Fruit fly (Drosophila melanogaster) whole organism, embryonic: ENCODE measurements around the gene CG31960.

Experiments
- CG10267 ChIP-seq: fragments of 200-800 bp; sonication (Bioruptor generic); optimal IDR thresholded peaks from 2 replicates; lab custom pipeline; 2018; ENCODE audit warnings: missing biosample characterization, mild to moderate bottlenecking, missing genetic modification characterization, moderate library complexity
- CG10979 ChIP-seq: fragments of 200-800 bp; sonication (Bioruptor generic); optimal IDR thresholded peaks from 2 replicates; lab custom pipeline; 2018; ENCODE audit warnings: missing biosample characterization, mild to moderate bottlenecking, missing genetic modification characterization, moderate library complexity
- CG11085 ChIP-seq: fragments of 200-800 bp; sonication (Bioruptor generic); IDR thresholded peaks from 2 replicates; pipeline ENCODE4 v1.3.6; 2022; ENCODE audit warnings: missing biosample characterization, missing genetic modification characterization
- CG1603 ChIP-seq: fragments of 200-800 bp; sonication (Bioruptor generic); optimal IDR thresholded peaks from 2 replicates; lab custom pipeline; 2019; ENCODE audit warnings: missing biosample characterization, mild to moderate bottlenecking, missing genetic modification characterization, moderate library complexity
- CG2120 ChIP-seq: fragments of 200-800 bp; sonication (Bioruptor generic); optimal IDR thresholded peaks from 3 replicates; lab custom pipeline; 2016; ENCODE audit warnings: missing biosample characterization, missing genetic modification characterization
- CG30020 ChIP-seq: fragments of 200-800 bp; optimal IDR thresholded peaks from 2 replicates; lab custom pipeline; 2019; ENCODE audit warnings: missing biosample characterization, mild to moderate bottlenecking, missing genetic modification characterization, moderate library complexity
- CG32532 ChIP-seq: fragments of 200-800 bp; sonication (Bioruptor generic); IDR thresholded peaks from 2 replicates; pipeline ENCODE4 v1.3.6; 2022; ENCODE audit warnings: missing biosample characterization, missing genetic modification characterization
- CG32767 ChIP-seq: fragments of 200-800 bp; sonication (Bioruptor generic); IDR thresholded peaks from 2 replicates; pipeline ENCODE4 v1.3.6; 2022; ENCODE audit warnings: missing biosample characterization, missing genetic modification characterization
- CG3847 ChIP-seq: fragments of 200-800 bp; sonication (Bioruptor generic); IDR thresholded peaks from 2 replicates; pipeline ENCODE4 v1.3.6; 2022; ENCODE audit warnings: missing biosample characterization, missing genetic modification characterization
- CG4617 ChIP-seq: fragments of 200-800 bp; sonication (Bioruptor generic); optimal IDR thresholded peaks from 3 replicates; lab custom pipeline; 2016; ENCODE audit warnings: missing biosample characterization, missing genetic modification characterization, borderline replicate concordance
- CG4707 ChIP-seq: fragments of 200-800 bp; sonication (Bioruptor generic); optimal IDR thresholded peaks from 2 replicates; lab custom pipeline; 2018; ENCODE audit warnings: missing biosample characterization, mild to moderate bottlenecking, missing genetic modification characterization, moderate library complexity
- CG4854 ChIP-seq: fragments of 200-800 bp; sonication (Bioruptor generic); optimal IDR thresholded peaks from 2 replicates; lab custom pipeline; 2016; ENCODE audit warnings: missing biosample characterization, missing genetic modification characterization, inconsistent platforms
- CG6175 ChIP-seq: fragments of 200-800 bp; sonication (Bioruptor generic); IDR thresholded peaks from 3 replicates; pipeline ENCODE4 v1.3.6; 2022; ENCODE audit warnings: missing biosample characterization, missing genetic modification characterization
- CG6791 ChIP-seq: fragments of 200-800 bp; sonication (Bioruptor generic); IDR thresholded peaks from 3 replicates; pipeline ENCODE4 v1.3.6; 2022; ENCODE audit warnings: missing biosample characterization, missing genetic modification characterization; ENCODE audit not compliant: partially characterized antibody
- CG8089 ChIP-seq: fragments of 200-800 bp; sonication (Bioruptor generic); optimal IDR thresholded peaks from 3 replicates; lab custom pipeline; 2016; ENCODE audit warnings: missing biosample characterization, missing genetic modification characterization
- CG8290 ChIP-seq, 3 experiments: fragments of 200-800 bp; sonication (Bioruptor generic); optimal IDR thresholded peaks; 2 replicates each; lab custom pipeline; 2016 to 2019; ENCODE audit warnings: missing biosample characterization in 3 of 3, missing genetic modification characterization in 3 of 3, mild to moderate bottlenecking in 2 of 3, moderate library complexity in 1 of 3
- CG9609 ChIP-seq: fragments of 200-800 bp; sonication (Bioruptor generic); optimal IDR thresholded peaks from 3 replicates; lab custom pipeline; 2016; ENCODE audit warnings: missing biosample characterization, missing genetic modification characterization
- CHES-1-like ChIP-seq: fragments of 200-800 bp; sonication (Bioruptor generic); optimal IDR thresholded peaks from 2 replicates; lab custom pipeline; 2016; ENCODE audit warnings: missing biosample characterization, missing genetic modification characterization
- D19B ChIP-seq: fragments of 200-800 bp; sonication (Bioruptor generic); optimal IDR thresholded peaks from 2 replicates; lab custom pipeline; 2017; ENCODE audit warnings: missing biosample characterization, mild to moderate bottlenecking, missing genetic modification characterization
- Dp ChIP-seq: fragments of 200-800 bp; sonication (Bioruptor generic); optimal IDR thresholded peaks from 2 replicates; lab custom pipeline; 2018; ENCODE audit warnings: missing biosample characterization, mild to moderate bottlenecking, missing genetic modification characterization, moderate library complexity
- Dref ChIP-seq: fragments of 200-800 bp; sonication (Bioruptor generic); IDR thresholded peaks from 2 replicates; pipeline ENCODE4 v1.3.6; 2022; ENCODE audit warnings: missing biosample characterization, missing genetic modification characterization
- Fer3 ChIP-seq: fragments of 200-800 bp; sonication (Bioruptor generic); optimal IDR thresholded peaks from 2 replicates; lab custom pipeline; 2018; ENCODE audit warnings: missing biosample characterization, mild to moderate bottlenecking, missing genetic modification characterization, moderate library complexity
- H2.0 ChIP-seq: fragments of 200-800 bp; sonication (Bioruptor generic); IDR thresholded peaks from 2 replicates; pipeline ENCODE4 v1.3.6; 2022; ENCODE audit warnings: missing biosample characterization, missing genetic modification characterization
- Hr3 ChIP-seq: fragments of 200-800 bp; sonication (Bioruptor generic); optimal IDR thresholded peaks from 3 replicates; lab custom pipeline; 2016; ENCODE audit warnings: missing biosample characterization, missing genetic modification characterization
- Jarid2 ChIP-seq: fragments of 200-800 bp; sonication (Bioruptor generic); optimal IDR thresholded peaks from 3 replicates; lab custom pipeline; 2017; ENCODE audit warnings: mild to moderate bottlenecking, missing biosample characterization, missing genetic modification reagents, missing genetic modification characterization
- Kr ChIP-seq: fragments of 200-800 bp; sonication (Bioruptor generic); optimal IDR thresholded peaks from 2 replicates; lab custom pipeline; 2017; ENCODE audit warnings: missing biosample characterization, mild to moderate bottlenecking, missing genetic modification characterization
- Lpt ChIP-seq: fragments of >200 bp; optimal IDR thresholded peaks from 2 replicates; lab custom pipeline; 2018; ENCODE audit warnings: missing biosample characterization, missing genetic modification characterization
- Med ChIP-seq: fragments of 200-800 bp; sonication (Bioruptor generic); peaks from one replicate; lab custom pipeline; 2016; ENCODE audit warnings: missing biosample characterization, missing genetic modification characterization, mild to moderate bottlenecking, inconsistent platforms, moderate library complexity
- Mrtf ChIP-seq: fragments of 200-800 bp; sonication (Bioruptor generic); IDR thresholded peaks from 3 replicates; pipeline ENCODE4 v1.3.6; 2022; ENCODE audit warnings: missing biosample characterization, missing genetic modification characterization
- Pdp1 ChIP-seq, 2 experiments: fragments of 200-800 bp; sonication (Bioruptor generic); optimal IDR thresholded peaks; 3 replicates each; lab custom pipeline; 2016; ENCODE audit warnings: missing biosample characterization in 2 of 2, missing genetic modification characterization in 2 of 2, mild to moderate bottlenecking in 1 of 2, moderate library complexity in 1 of 2
- Ravus ChIP-seq: fragments of 200-800 bp; sonication (Bioruptor generic); IDR thresholded peaks from 2 replicates; pipeline ENCODE4 v1.3.6; 2022; ENCODE audit warnings: missing biosample characterization, missing genetic modification characterization
- Sox100B ChIP-seq: fragments of 200-800 bp; sonication (Bioruptor generic); optimal IDR thresholded peaks from 3 replicates; lab custom pipeline; 2018; ENCODE audit warnings: missing biosample characterization, mild to moderate bottlenecking, missing genetic modification characterization
- Trl ChIP-seq, 3 experiments: fragments of >200 bp in 2 of 3; fragments of 200-800 bp in 1 of 3; sonication (Bioruptor generic) in 1 of 3; optimal IDR thresholded peaks; 2 replicates in 1 of 3; 3 replicates in 2 of 3; lab custom pipeline; 2016 to 2017; ENCODE audit warnings: missing biosample characterization in 1 of 3, missing genetic modification characterization in 1 of 3
- dmrt99B ChIP-seq: fragments of 200-800 bp; sonication (Bioruptor generic); optimal IDR thresholded peaks from 2 replicates; lab custom pipeline; 2018; ENCODE audit warnings: missing biosample characterization, mild to moderate bottlenecking, missing genetic modification characterization, moderate library complexity
- fru ChIP-seq: fragments of >200 bp; optimal IDR thresholded peaks from 2 replicates; lab custom pipeline; 2017
- hkb ChIP-seq, 2 experiments: fragments of 200-800 bp in 1 of 2; fragments of >200 bp in 1 of 2; sonication (Bioruptor generic) in 1 of 2; IDR thresholded peaks in 1 of 2; optimal IDR thresholded peaks in 1 of 2; 2 replicates each; pipeline versions ENCODE4 v1.3.6 to Lab custom; 2017 to 2022; ENCODE audit warnings: missing biosample characterization in 1 of 2, missing genetic modification characterization in 1 of 2
- insv ChIP-seq, 2 experiments: fragments of 200-800 bp; sonication (Bioruptor generic); optimal IDR thresholded peaks; 3 replicates each; lab custom pipeline; 2016 to 2018; ENCODE audit warnings: missing biosample characterization in 2 of 2, missing genetic modification characterization in 2 of 2
- org-1 ChIP-seq: fragments of 200-800 bp; sonication (Bioruptor generic); optimal IDR thresholded peaks from 2 replicates; lab custom pipeline; 2017; ENCODE audit warnings: missing biosample characterization, missing genetic modification characterization
- pnt ChIP-seq: fragments of 200-800 bp; sonication (Bioruptor generic); optimal IDR thresholded peaks from 3 replicates; lab custom pipeline; 2016; ENCODE audit warnings: missing biosample characterization, missing genetic modification characterization
- repo ChIP-seq: fragments of 200-800 bp; sonication (Bioruptor generic); optimal IDR thresholded peaks from 2 replicates; lab custom pipeline; 2016; ENCODE audit warnings: missing biosample characterization, missing genetic modification characterization
- ro ChIP-seq: fragments of 200-800 bp; sonication (Bioruptor generic); IDR thresholded peaks from 2 replicates; pipeline ENCODE4 v1.3.6; 2022; ENCODE audit warnings: missing biosample characterization, missing genetic modification characterization
- salm ChIP-seq: fragments of 200-800 bp; sonication (Bioruptor generic); optimal IDR thresholded peaks from 2 replicates; lab custom pipeline; 2018; ENCODE audit warnings: missing biosample characterization, mild to moderate bottlenecking, missing genetic modification characterization
- slou ChIP-seq: fragments of 200-800 bp; sonication (Bioruptor generic); optimal IDR thresholded peaks from 3 replicates; lab custom pipeline; 2016; ENCODE audit warnings: missing biosample characterization, missing genetic modification characterization
- stwl ChIP-seq: fragments of 200-800 bp; sonication (Bioruptor generic); optimal IDR thresholded peaks from 3 replicates; lab custom pipeline; 2018; ENCODE audit warnings: missing biosample characterization, mild to moderate bottlenecking, missing genetic modification characterization, moderate library complexity
- ttk ChIP-seq: fragments of 200-800 bp; sonication (Bioruptor generic); IDR thresholded peaks from 2 replicates; pipeline ENCODE4 v2.1.2; 2022; ENCODE audit warnings: missing biosample characterization, missing genetic modification characterization
- twi ChIP-seq: fragments of 200-800 bp; optimal IDR thresholded peaks from 2 replicates; lab custom pipeline; 2019; ENCODE audit warnings: missing biosample characterization, mild to moderate bottlenecking, missing genetic modification characterization, moderate library complexity
- unc-4 ChIP-seq: fragments of 200-800 bp; sonication (Bioruptor generic); IDR thresholded peaks from 2 replicates; pipeline ENCODE4 v1.3.6; 2022; ENCODE audit warnings: missing biosample characterization, missing genetic modification characterization; ENCODE audit not compliant: partially characterized antibody
- wek ChIP-seq: fragments of 200-800 bp; sonication (Bioruptor generic); optimal IDR thresholded peaks from 3 replicates; lab custom pipeline; 2018; ENCODE audit warnings: missing biosample characterization, mild to moderate bottlenecking, missing genetic modification characterization, moderate library complexity
- wor ChIP-seq: fragments of 200-800 bp; sonication (Bioruptor generic); IDR thresholded peaks from 2 replicates; pipeline ENCODE4 v1.3.6; 2022; ENCODE audit warnings: missing biosample characterization, missing genetic modification characterization

CG31960 gene

DNA sequence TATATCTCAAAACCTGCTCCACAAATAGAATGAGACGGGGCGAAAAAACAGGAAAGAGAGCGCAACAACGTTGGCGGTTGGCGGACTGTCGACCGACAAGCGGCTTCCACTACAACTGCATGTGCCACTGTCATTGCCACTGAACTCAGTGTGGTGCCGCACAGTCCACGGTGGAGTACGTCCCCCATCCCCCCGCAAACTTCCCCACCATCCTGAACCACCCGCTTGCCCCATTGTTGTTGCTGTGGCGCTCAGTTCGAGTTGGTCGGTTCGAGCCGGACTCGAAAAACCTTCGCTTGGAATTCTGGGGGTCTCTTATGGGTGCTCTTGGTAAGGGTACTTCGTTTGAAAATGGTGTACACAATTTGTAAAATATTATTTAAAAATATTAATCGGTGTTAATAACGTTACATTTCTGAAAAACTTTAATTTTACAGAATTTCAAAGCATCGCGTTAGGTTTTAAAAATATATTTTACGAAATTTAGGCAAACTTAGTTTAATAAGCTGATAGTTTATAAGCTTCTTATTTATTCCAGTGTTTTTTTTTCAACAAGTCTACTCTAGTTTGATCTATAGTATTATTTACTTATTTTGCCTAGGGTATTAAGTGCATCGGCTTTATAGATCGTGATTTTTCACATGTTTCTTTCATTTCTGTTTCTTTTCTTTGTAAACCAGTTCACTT lies 11.7 kb upstream of the CG31960 start (continued):
- TF ChIP-seq Ravus, result no peak
- no peak for TF ChIP-seq ro (GFP tag; lab: Robert Waterston, UW)
- TF ChIP-seq slou (GFP tag; lab: Kevin White, UChicago), result no peak
- peak; percentile 45 for TF ChIP-seq Sox100B
- TF ChIP-seq salm (tag; lab: Kevin White, UChicago), result peak; percentile 27
- no peak for TF ChIP-seq CG8290 (GFP tag; optimal IDR thresholded peaks at IDR 0.05; lab: Kevin White, UChicago)
- TF ChIP-seq CG8290 (tag; optimal IDR thresholded peaks at IDR 0.05; lab: Kevin White, UChicago), result peak in 1 of 2 experiments; percentile 36
- TF ChIP-seq CG32532 (GFP tag; lab: Robert Waterston, UW), result no peak
- peak; percentile 37 for TF ChIP-seq Med (GFP tag; lab: Kevin White, UChicago)
- peak; percentile 6 to 9 for TF ChIP-seq Pdp1 (GFP tag; optimal IDR thresholded peaks at IDR 0.05; lab: Kevin White, UChicago)
- no peak for TF ChIP-seq pnt (GFP tag; lab: Kevin White, UChicago)
- no peak for TF ChIP-seq CG4617 (GFP tag; lab: Kevin White, UChicago)
- no peak for TF ChIP-seq Jarid2 (GFP tag; lab: Kevin White, UChicago)
- peak; percentile 37; the same call in 1 of the 2 replicates for TF ChIP-seq ttk
- TF ChIP-seq CG4707 (GFP tag; lab: Kevin White, UChicago), result no peak
- no peak for TF ChIP-seq CG6791
- TF ChIP-seq CG30020 (tag; lab: Kevin White, UChicago), result peak; percentile 7
- peak; percentile 55 for TF ChIP-seq Hr3
- no peak for TF ChIP-seq Mrtf (GFP tag; lab: Robert Waterston, UW)
- peak; percentile 49 for TF ChIP-seq CG2120 (GFP tag; lab: Kevin White, UChicago)
- TF ChIP-seq CG6175 (GFP tag; lab: Robert Waterston, UW), result peak; percentile 99
- TF ChIP-seq Dref, result no peak
- TF ChIP-seq Kr (GFP tag; lab: Kevin White, UChicago), result no peak
- peak; percentile 49 to 51 for TF ChIP-seq Trl (optimal IDR thresholded peaks at IDR 0.05; lab: Kevin White, UChicago)
- TF ChIP-seq Trl (GFP tag; optimal IDR thresholded peaks at IDR 0.05; lab: Kevin White, UChicago), result no peak
- TF ChIP-seq fru (lab: Kevin White, UChicago), result no peak
- TF ChIP-seq Dp (GFP tag; lab: Kevin White, UChicago), result no peak
- TF ChIP-seq D19B (GFP tag; lab: Kevin White, UChicago), result peak; percentile 25
- no peak for TF ChIP-seq insv (GFP tag; optimal IDR thresholded peaks at IDR 0.05; lab: Kevin White, UChicago)
- TF ChIP-seq CG1603, result no peak
- TF ChIP-seq wek (GFP tag; lab: Kevin White, UChicago), result no peak
- TF ChIP-seq CG10979 (tag; lab: Kevin White, UChicago), result peak; percentile 70
- no peak for TF ChIP-seq Lpt (GFP tag; lab: Kevin White, UChicago)
- TF ChIP-seq Fer3 (tag; lab: Kevin White, UChicago), result peak; percentile 36
- no peak for TF ChIP-seq stwl (tag; lab: Kevin White, UChicago)
- TF ChIP-seq CG32767 (GFP tag; lab: Robert Waterston, UW), result peak; percentile 18
- TF ChIP-seq CG9609 (GFP tag; lab: Kevin White, UChicago), result no peak
- TF ChIP-seq H2.0 (GFP tag; lab: Robert Waterston, UW), result no peak
- TF ChIP-seq CG10267 (tag; lab: Kevin White, UChicago), result peak; percentile 41
- TF ChIP-seq CG8089 (GFP tag; lab: Kevin White, UChicago), result no peak
- peak; percentile 73 for TF ChIP-seq dmrt99B (tag; lab: Kevin White, UChicago)
- TF ChIP-seq unc-4 (GFP tag; lab: Robert Waterston, UW), result no peak
- no peak for TF ChIP-seq twi
- TF ChIP-seq org-1, result no peak
- TF ChIP-seq CG3847 (GFP tag; lab: Robert Waterston, UW), result no peak
- no peak for TF ChIP-seq CG11085 (GFP tag; lab: Robert Waterston, UW)
- TF ChIP-seq wor (GFP tag; lab: Robert Waterston, UW), result no peak
- no peak for TF ChIP-seq CG4854 (GFP tag; lab: Kevin White, UChicago)
- no peak for TF ChIP-seq repo
- no peak for TF ChIP-seq hkb (optimal IDR thresholded peaks at IDR 0.05; lab: Kevin White, UChicago)
- TF ChIP-seq hkb (GFP tag; IDR thresholded peaks at IDR 0.05; lab: Robert Waterston, UW), result no peak
- no peak for TF ChIP-seq CHES-1-like
